Fruit fly (Drosophila melanogaster) Kc167 (cell line): ENCODE measurements around the gene CG6689.

Source experiments
- Myc ChIP-seq: fragments of >200 bp; optimal IDR thresholded peaks from 2 replicates; lab custom pipeline; 2017; ENCODE audit warnings: missing external identifiers
- Sin3A ChIP-seq: fragments of >200 bp; optimal IDR thresholded peaks from 2 replicates; lab custom pipeline; 2018; ENCODE audit warnings: missing external identifiers
- h ChIP-seq: fragments of >200 bp; optimal IDR thresholded peaks from 3 replicates; lab custom pipeline; 2018; ENCODE audit warnings: missing external identifiers
- insv ChIP-seq: fragments of >200 bp; optimal IDR thresholded peaks from 3 replicates; lab custom pipeline; 2018; ENCODE audit warnings: missing external identifiers
- psq ChIP-seq: fragments of >200 bp; optimal IDR thresholded peaks from 2 replicates; lab custom pipeline; 2017; ENCODE audit warnings: missing external identifiers
- ttk ChIP-seq: sonication (Bioruptor generic); optimal IDR thresholded peaks from 2 replicates; lab custom pipeline; 2017; ENCODE audit warnings: missing external identifiers

CG6689 gene

DNA sequence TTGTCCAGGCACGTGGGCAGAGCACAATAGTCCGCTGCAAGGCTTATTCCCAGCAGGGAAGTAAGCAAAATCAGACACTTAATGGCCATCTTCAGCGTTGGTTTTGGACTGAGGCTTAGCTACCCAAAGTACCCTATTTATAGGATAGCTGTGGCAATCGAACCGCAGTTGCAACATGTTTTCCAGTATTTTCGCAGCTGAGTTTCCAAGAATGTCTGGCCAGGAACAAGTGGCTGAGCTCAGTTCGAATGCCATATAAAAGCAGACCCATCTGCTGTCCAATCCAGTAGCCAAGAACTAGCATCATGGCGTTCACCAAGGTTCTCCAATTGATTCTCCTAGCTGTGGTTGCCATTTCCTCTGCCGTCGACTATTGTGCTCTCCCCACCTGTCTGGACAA is 21.0 kb upstream of the CG6689 start, which contains the start of the genes scpr-B and scpr-A:
scpr-B (minus strand) TSS at position 101 of the 400 bp plus-strand sequence.
scpr-A (plus strand) TSS at position 293 of the 400 bp plus-strand sequence.
- TF ChIP-seq insv (lab: Kevin White, UChicago) = no peak
- no peak for TF ChIP-seq Sin3A (lab: Kevin White, UChicago)
- no peak for TF ChIP-seq ttk (lab: Kevin White, UChicago)
- no peak for TF ChIP-seq psq (lab: Kevin White, UChicago)
- TF ChIP-seq h (lab: Kevin White, UChicago) = no peak
- TF ChIP-seq Myc (lab: Kevin White, UChicago) = no peak

DNA sequence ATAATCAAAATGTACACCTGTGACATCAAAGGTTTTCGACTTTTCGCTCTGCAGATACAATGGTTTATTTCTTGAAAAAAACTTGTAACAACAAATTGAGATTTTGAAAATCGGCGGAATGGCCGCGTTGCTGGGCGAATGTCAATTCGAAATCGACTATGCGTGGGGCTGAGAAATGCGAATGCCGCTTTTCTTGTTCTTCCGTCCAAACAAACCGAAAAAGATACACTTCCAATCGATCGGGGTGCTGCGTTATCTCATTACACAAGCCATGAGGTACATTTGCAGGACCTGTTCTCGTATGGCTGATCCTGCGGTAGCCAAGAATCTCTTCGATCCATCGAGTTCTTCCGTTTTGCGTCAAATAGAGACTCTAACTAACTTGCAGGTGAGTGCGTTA is 17.7 kb upstream of the CG6689 start, which contains the start of gene CG31388:
CG31388 (plus strand) TSS at position 218 of the 400 bp plus-strand sequence.
- TF ChIP-seq Myc (lab: Kevin White, UChicago) (no peak), Sin3A (lab: Kevin White, UChicago) (no peak), psq (lab: Kevin White, UChicago) (no peak), ttk (lab: Kevin White, UChicago) (no peak), h (lab: Kevin White, UChicago) (no peak), insv (lab: Kevin White, UChicago) (no peak)

DNA sequence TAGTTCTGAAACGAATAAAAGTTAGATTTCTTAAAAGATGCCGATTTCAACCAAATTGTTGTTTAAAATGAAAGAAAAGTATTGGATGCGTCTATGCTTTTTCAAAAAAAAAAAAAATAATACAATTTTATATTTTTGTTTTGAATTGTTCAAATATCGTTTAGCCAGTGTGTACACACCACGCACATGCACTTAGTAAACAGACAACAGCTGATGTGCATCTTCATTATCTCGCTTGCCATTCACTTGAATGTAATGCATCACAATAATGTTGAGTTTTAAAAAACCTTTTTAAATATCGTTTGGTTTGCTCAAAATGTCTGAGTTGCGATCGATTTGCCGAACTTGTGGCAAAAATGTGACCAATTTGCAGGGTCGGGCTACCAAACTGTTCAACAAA is 16.2 kb upstream of the CG6689 start, which contains the start of gene CG31441:
CG31441 (plus strand) TSS at position 246 of the 400 bp plus-strand sequence.
- TF ChIP-seq Sin3A (lab: Kevin White, UChicago) = no peak
- TF ChIP-seq insv (lab: Kevin White, UChicago) = no peak
- no peak for TF ChIP-seq h (lab: Kevin White, UChicago)
- TF ChIP-seq psq (lab: Kevin White, UChicago) = no peak
- TF ChIP-seq ttk (lab: Kevin White, UChicago) = no peak
- no peak for TF ChIP-seq Myc (lab: Kevin White, UChicago)

DNA sequence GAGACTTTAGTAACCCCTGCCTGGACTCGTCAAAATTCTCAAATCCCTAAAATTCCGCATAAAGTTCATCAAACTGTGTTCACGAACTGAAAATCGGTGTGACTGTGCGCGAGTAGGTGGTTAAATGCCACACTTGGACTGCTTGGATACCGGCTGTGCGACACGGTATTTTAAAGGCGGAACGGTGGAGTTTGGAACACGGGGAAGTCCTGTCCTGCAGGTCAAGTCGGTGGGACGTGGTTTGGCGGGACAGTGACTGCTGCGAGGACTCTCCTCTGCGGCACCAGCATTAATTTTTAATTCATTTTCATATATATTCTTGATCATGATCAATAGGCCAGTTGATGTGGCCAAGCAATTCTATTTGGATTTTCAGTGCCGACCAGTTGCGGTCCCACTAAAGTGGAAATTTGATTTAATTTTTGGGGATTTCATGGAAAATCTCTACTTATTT is 15.1 kb upstream of the CG6689 start, which contains the start of the genes Arfip and CG17721:
Arfip (minus strand) TSS at position 96 of the 454 bp plus-strand sequence.
CG17721 (plus strand) TSS at position 223 of the 454 bp plus-strand sequence.
- TF ChIP-seq psq (lab: Kevin White, UChicago) (no peak), ttk (lab: Kevin White, UChicago) (no peak), Myc (lab: Kevin White, UChicago) (no peak), Sin3A (lab: Kevin White, UChicago) (no peak), insv (lab: Kevin White, UChicago) (no peak), h (lab: Kevin White, UChicago) (no peak)

DNA sequence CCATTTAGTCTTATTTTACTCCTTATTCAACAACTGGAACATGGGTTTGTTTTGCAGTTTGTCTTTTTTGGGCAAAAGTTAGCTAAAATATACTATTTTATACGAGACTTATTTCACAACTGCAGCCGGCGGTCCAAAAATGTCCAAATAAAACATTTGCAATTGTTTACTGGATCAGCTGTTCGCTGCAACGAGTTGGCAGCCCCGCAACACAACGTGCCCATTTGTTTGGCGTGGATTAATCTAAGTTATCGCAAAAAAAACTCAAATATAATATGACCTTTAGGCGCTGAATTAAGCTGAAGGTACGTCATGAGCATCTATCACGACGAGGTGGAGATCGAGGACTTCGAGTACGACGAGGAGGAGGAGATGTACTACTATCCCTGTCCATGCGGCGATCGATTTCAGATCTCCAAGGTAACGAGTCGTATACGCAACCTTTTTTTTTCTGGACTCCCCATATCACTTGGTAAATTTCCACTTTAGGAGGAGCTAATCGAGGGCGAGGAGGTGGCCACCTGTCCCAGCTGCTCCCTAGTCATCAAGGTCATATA is 11.9 kb upstream of the CG6689 start, which contains the start of the genes CG17187 and Dph3:
CG17187 (minus strand) TSS at position 175 of the 557 bp plus-strand sequence.
Dph3 (plus strand) TSS at position 208 of the 557 bp plus-strand sequence.
- TF ChIP-seq h (lab: Kevin White, UChicago) = no peak
- no peak for TF ChIP-seq Myc (lab: Kevin White, UChicago)
- TF ChIP-seq ttk (lab: Kevin White, UChicago) = no peak
- no peak for TF ChIP-seq Sin3A (lab: Kevin White, UChicago)
- TF ChIP-seq psq (lab: Kevin White, UChicago) = no peak
- TF ChIP-seq insv (lab: Kevin White, UChicago) = no peak

DNA sequence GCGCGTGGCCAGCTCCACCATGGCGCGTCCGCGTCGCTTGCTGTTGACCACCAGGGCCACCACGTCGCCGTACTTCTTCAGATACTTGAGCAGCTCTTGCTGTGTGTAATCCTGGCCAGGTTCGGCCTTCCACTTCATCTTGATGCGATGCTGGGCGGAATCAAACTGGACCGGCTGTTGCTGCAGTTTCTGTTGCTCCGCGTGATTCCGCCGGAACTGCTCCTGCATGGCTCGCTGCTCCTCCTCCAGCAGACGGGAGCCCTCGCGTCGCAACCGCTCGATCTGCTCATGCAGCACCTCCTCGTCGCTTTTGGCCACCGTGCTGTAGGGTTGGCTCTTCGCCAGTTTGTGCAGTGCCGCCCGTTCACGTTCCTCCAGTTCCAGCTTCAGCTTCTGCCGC is 11.2 kb upstream of the CG6689 start:
- peak; percentile 67 for TF ChIP-seq ttk (lab: Kevin White, UChicago)
- no peak for TF ChIP-seq h (lab: Kevin White, UChicago)

DNA sequence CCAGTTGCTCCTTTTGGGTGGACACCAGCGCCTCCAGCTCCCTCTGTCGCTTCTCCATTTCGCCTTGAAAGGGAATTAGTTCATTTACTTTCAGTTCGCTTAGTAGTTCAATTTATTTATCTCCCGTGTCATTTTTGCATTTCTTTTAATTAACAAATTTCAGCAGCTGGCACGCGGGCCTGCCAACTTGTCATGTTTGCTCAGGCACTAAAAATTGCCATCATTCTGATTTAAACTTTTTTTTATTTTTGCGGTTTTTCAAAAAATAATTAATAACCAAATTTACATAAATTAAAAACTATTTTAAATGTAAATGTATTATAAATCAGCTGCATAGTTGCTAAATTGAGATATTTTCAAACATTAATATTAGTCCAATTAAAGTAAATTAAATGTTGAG is 10.5 kb upstream of the CG6689 start, which contains the start of gene GCC88:
GCC88 (minus strand) TSS at position 209 of the 400 bp plus-strand sequence.
- TF ChIP-seq insv (lab: Kevin White, UChicago) (no peak), psq (lab: Kevin White, UChicago) (no peak)

DNA sequence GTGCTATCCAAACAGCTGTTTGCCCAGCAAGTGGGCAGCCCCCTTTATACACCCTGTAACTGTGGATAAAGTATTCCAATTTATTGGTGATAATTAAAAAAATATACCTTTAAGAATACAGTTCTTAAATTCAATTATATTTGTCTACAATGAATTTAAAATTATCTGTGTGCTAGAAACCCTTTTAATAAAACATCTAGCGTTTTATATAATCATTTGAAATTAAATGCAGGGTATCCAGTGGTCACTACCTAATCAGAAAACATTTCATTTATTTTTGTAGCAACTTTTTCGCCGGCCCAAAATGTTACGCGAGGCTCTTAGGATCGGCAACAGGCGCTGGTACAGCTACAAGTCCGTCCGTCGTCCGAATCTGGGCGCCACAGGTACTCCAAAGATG is 6.6 kb upstream of the CG6689 start, which contains the start of gene CG17726:
CG17726 (plus strand) TSS at position 267 of the 400 bp plus-strand sequence.
- no peak for TF ChIP-seq ttk (lab: Kevin White, UChicago)
- TF ChIP-seq Sin3A (lab: Kevin White, UChicago) = no peak
- no peak for TF ChIP-seq h (lab: Kevin White, UChicago)

DNA sequence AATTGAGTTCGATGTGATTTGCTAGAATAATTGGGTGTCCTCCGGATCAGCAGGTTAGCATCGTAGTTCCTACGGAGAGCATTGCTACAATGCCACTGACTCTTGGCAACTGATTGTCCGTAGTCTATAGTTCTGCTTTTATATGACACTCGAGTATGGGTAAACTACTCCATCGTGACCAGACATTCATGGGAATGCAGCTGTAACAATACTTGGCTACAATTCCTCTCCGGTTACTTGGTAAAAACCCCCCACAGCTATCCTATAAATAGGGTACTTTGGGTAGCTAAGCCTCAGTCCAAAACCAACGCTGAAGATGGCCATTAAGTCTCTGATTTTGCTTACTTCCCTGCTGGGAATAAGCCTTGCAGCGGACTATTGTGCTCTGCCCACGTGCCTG is 5.4 kb upstream of the CG6689 start, which contains the start of gene scpr-C:
scpr-C (plus strand) TSS at position 301 of the 400 bp plus-strand sequence.
- TF ChIP-seq h (lab: Kevin White, UChicago) = no peak
- TF ChIP-seq psq (lab: Kevin White, UChicago) = no peak
- no peak for TF ChIP-seq Sin3A (lab: Kevin White, UChicago)
- TF ChIP-seq insv (lab: Kevin White, UChicago) = no peak
- TF ChIP-seq Myc (lab: Kevin White, UChicago) = no peak
- no peak for TF ChIP-seq ttk (lab: Kevin White, UChicago)

DNA sequence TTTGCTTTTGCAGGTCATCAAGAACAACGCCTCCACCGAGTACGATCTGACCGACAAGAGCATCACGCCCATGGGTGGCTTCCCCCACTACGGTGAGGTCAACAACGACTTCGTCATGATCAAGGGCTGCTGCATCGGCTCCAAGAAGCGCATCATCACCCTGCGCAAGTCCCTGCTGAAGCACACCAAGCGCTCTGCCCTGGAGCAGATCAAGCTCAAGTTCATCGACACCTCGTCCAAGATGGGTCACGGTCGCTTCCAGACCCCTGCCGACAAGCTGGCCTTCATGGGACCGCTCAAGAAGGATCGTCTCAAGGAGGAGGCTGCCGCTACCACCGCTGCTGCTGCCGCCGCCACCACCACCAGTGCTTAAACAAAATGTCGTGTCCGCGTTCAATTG is 4.6 kb upstream of the CG6689 start:
- no peak for TF ChIP-seq ttk (lab: Kevin White, UChicago)

DNA sequence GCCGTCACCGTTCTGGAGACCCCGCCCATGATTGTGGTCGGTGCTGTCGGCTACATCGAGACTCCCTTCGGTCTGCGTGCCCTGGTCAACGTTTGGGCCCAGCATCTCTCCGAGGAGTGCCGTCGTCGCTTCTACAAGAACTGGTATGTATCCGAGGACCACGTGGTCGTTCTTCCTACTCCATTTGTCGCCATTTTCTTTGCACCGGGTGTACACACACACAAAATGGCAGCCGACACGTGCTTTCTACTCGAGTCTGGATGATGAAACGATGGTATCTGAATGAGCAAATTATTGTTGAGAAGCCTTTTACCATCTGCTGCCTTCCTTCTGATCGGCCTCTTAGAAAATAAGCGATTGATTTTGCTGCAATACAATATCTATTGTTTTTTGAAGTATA is 2.7 kb upstream of the CG6689 start:
- TF ChIP-seq psq (lab: Kevin White, UChicago) = no peak
- TF ChIP-seq h (lab: Kevin White, UChicago) = no peak
- TF ChIP-seq insv (lab: Kevin White, UChicago) = no peak
- no peak for TF ChIP-seq Sin3A (lab: Kevin White, UChicago)
